Fruit fly (Drosophila melanogaster): ENCODE measurements around the gene Syn.

Gene Syn

DNA sequence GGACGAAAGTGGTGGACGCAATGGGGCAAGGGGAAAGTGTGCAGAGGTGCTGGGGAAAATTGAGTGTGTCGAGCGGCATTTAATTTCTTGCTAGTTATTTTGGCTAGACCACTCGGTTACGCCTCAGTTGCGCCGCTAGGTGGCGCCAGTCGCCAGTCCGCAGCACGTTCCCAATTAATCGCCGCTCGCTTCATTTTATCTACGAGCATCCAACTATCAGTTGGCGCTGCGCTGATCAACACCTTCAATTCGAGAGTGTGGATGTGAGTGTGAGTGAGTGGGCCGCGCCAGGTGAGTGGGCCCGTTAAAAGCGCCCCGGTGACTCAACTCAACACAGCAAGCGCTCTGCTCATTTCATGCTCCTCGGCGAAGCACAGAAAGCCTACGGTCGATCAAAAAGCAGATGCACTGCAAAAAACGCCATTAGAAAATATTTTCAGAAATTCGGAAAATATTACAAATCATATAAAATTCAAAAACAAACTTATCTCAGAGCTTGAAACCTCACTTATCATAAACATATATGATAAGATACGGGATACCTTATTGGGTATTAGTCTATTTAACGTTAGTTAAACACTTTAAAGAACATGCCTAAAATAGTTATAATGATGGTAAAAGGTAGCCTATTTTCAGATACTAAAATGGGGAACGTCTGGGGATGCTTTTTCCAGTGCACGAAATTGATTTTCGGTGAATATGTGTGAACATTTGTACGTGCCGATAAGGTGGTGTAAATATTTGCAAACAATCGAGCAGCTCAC is 77.8 kb downstream of the Syn start (continued):
- TF ChIP-seq CG1602 (GFP tag; optimal IDR thresholded peaks at IDR 0.05) (peak; percentile 66), ato (GFP tag; IDR thresholded peaks at IDR 0.05; ENCODE audit: partially characterized antibody) (no peak), Hr39 (optimal IDR thresholded peaks at IDR 0.05) (no peak), dmrt11E (tag; optimal IDR thresholded peaks at IDR 0.05) (peak; percentile 11), CG10654 (GFP tag; optimal IDR thresholded peaks at IDR 0.05) (peak; percentile 60), Pdp1 (GFP tag; optimal IDR thresholded peaks at IDR 0.05) (peak; percentile 62 to 75), tgo (GFP tag; IDR thresholded peaks at IDR 0.05) (peak; percentile 78; the same call in 2 of the 3 replicates), Oli (tag; optimal IDR thresholded peaks at IDR 0.05) (peak; percentile 92), crol (GFP tag; IDR thresholded peaks at IDR 0.05) (peak; percentile 46), CG18262 (tag; optimal IDR thresholded peaks at IDR 0.05) (peak; percentile 82), Adf1 (GFP tag; IDR thresholded peaks at IDR 0.05) (peak; percentile 66), CG11398 (GFP tag; optimal IDR thresholded peaks at IDR 0.05) (peak; percentile 66), btn (GFP tag; optimal IDR thresholded peaks at IDR 0.05) (no peak), CG8478 (optimal IDR thresholded peaks at IDR 0.05) (no peak), CG15696 (tag; optimal IDR thresholded peaks at IDR 0.05) (peak; percentile 39), CG12155 (GFP tag; optimal IDR thresholded peaks at IDR 0.05) (peak; percentile 81), Bteb2 (GFP tag; optimal IDR thresholded peaks at IDR 0.05) (peak; percentile 82), CG14710 (tag; optimal IDR thresholded peaks at IDR 0.05) (peak; percentile 57), Dref (GFP tag; IDR thresholded peaks at IDR 0.05) (no peak), CG9932 (GFP tag; IDR thresholded peaks at IDR 0.05) (peak; percentile 73), CG1792 (GFP tag; optimal IDR thresholded peaks at IDR 0.05) (peak; percentile 72), wor (GFP tag; IDR thresholded peaks at IDR 0.05) (peak; percentile 72), CG31224 (GFP tag; IDR thresholded peaks at IDR 0.05) (peak; percentile 56), CG6791 (GFP tag; IDR thresholded peaks at IDR 0.05; ENCODE audit: partially characterized antibody) (0 out of 3 replicates have a peak, but pooled peaks have one; percentile 12), da (GFP tag; optimal IDR thresholded peaks at IDR 0.05) (peak; percentile 6), pfk (GFP tag; optimal IDR thresholded peaks at IDR 0.05) (no peak), CG12236 (GFP tag; optimal IDR thresholded peaks at IDR 0.05) (peak; percentile 24), sd (tag; optimal IDR thresholded peaks at IDR 0.05) (peak; percentile 54), cato (GFP tag; optimal IDR thresholded peaks at IDR 0.05; ENCODE audit: borderline replicate concordance) (peak; percentile 41), slp2 (GFP tag; optimal IDR thresholded peaks at IDR 0.05) (peak; percentile 81), cg (GFP tag; optimal IDR thresholded peaks at IDR 0.05) (peak; percentile 44), Poxn (GFP tag; IDR thresholded peaks at IDR 0.05) (0 out of 2 replicates have a peak, but pooled peaks have one; percentile 13), CG10543 (GFP tag; optimal IDR thresholded peaks at IDR 0.05) (peak; percentile 88), CG16813 (GFP tag; IDR thresholded peaks at IDR 0.05; ENCODE audit: partially characterized antibody) (no peak), usp (GFP tag; optimal IDR thresholded peaks at IDR 0.05) (no peak), Ets97D (GFP tag; optimal IDR thresholded peaks at IDR 0.05) (peak; percentile 42), CG14050 (GFP tag; IDR thresholded peaks at IDR 0.05) (peak; percentile 42), CG15269 (tag; optimal IDR thresholded peaks at IDR 0.05) (peak; percentile 90), Taf1 (GFP tag; IDR thresholded peaks at IDR 0.05) (peak; percentile 66), scrt (GFP tag; optimal IDR thresholded peaks at IDR 0.05) (peak; percentile 68), Hand (GFP tag; optimal IDR thresholded peaks at IDR 0.05) (peak; percentile 82), lab (GFP tag; optimal IDR thresholded peaks at IDR 0.05) (peak; percentile 91), HLHmδ (GFP tag; optimal IDR thresholded peaks at IDR 0.05) (no peak), CG9797 (GFP tag; optimal IDR thresholded peaks at IDR 0.05) (no peak), schlank (tag; optimal IDR thresholded peaks at IDR 0.05) (peak; percentile 59), CG11085 (GFP tag; IDR thresholded peaks at IDR 0.05) (peak; percentile 44), tap (tag; optimal IDR thresholded peaks at IDR 0.05) (peak; percentile 77), CG17912 (GFP tag; optimal IDR thresholded peaks at IDR 0.05) (no peak), CG3407 (GFP tag; optimal IDR thresholded peaks at IDR 0.05) (peak; percentile 59), trh (GFP tag; optimal IDR thresholded peaks at IDR 0.05) (no peak)

Measured in whole organism, embryonic.